Worm (Caenorhabditis elegans) whole organism, L2 larva: Measurements from ENCODE around the gene sod-3.

Experiments
- C34F6.9 ChIP-seq: fragments of 150-350 bp; optimal IDR thresholded peaks from 2 replicates; lab custom pipeline; 2014; ENCODE audit warnings: missing biosample characterization, missing genetic modification characterization
- F13H6.1 ChIP-seq: sonication (generic microtip); optimal IDR thresholded peaks from 2 replicates; lab custom pipeline; 2016; ENCODE audit warnings: missing genetic modification characterization, missing compliant biosample characterization
- R02D3.7 ChIP-seq: fragments of 150-350 bp; optimal IDR thresholded peaks from 2 replicates; lab custom pipeline; 2014; ENCODE audit warnings: missing biosample characterization, missing genetic modification characterization
- alr-1 ChIP-seq: fragments of 150-350 bp; optimal IDR thresholded peaks from 2 replicates; lab custom pipeline; 2014; ENCODE audit warnings: missing biosample characterization, missing genetic modification characterization
- aly-2 ChIP-seq: fragments of 150-350 bp; optimal IDR thresholded peaks from 2 replicates; lab custom pipeline; 2014; ENCODE audit warnings: missing biosample characterization, missing genetic modification characterization
- ama-1 ChIP-seq: fragments of 150-350 bp; optimal IDR thresholded peaks from 2 replicates; lab custom pipeline; 2018; ENCODE audit warnings: inconsistent platforms
- blmp-1 ChIP-seq: sonication (generic microtip); optimal IDR thresholded peaks from 2 replicates; lab custom pipeline; 2017; ENCODE audit warnings: missing genetic modification characterization, mild to moderate bottlenecking, missing compliant biosample characterization, antibody characterized with exemption, moderate library complexity; ENCODE audit not compliant: insufficient read depth
- ceh-16 ChIP-seq: fragments of 150-350 bp; optimal IDR thresholded peaks from 2 replicates; lab custom pipeline; 2014; ENCODE audit warnings: missing biosample characterization, missing genetic modification characterization
- ceh-82 ChIP-seq: fragments of 150-350 bp; optimal IDR thresholded peaks from 2 replicates; lab custom pipeline; 2014; ENCODE audit warnings: missing biosample characterization, missing genetic modification characterization
- crh-2 ChIP-seq: sonication (generic microtip); optimal IDR thresholded peaks from 2 replicates; lab custom pipeline; 2017; ENCODE audit warnings: missing biosample characterization, missing genetic modification characterization
- dmd-4 ChIP-seq: sonication (generic microtip); optimal IDR thresholded peaks from 2 replicates; lab custom pipeline; 2017; ENCODE audit warnings: missing biosample characterization, missing genetic modification characterization
- elt-1 ChIP-seq: fragments of 150-350 bp; optimal IDR thresholded peaks from 2 replicates; lab custom pipeline; 2014; ENCODE audit warnings: missing biosample characterization, missing genetic modification characterization
- elt-3 ChIP-seq: sonication (generic microtip); optimal IDR thresholded peaks from 2 replicates; lab custom pipeline; 2017; ENCODE audit warnings: missing biosample characterization, missing genetic modification characterization
- fos-1 ChIP-seq: fragments of 150-350 bp; optimal IDR thresholded peaks from 2 replicates; lab custom pipeline; 2014; ENCODE audit warnings: missing biosample characterization, missing genetic modification characterization
- gmeb-1 ChIP-seq: fragments of 150-350 bp; optimal IDR thresholded peaks from 2 replicates; lab custom pipeline; 2014; ENCODE audit warnings: missing biosample characterization, missing genetic modification characterization
- lin-11 ChIP-seq: fragments of 150-350 bp; sonication (generic microtip); optimal IDR thresholded peaks from 2 replicates; lab custom pipeline; 2014; ENCODE audit warnings: missing biosample characterization, missing genetic modification characterization, inconsistent platforms, mixed read lengths
- lin-39 ChIP-seq: fragments of 150-350 bp; optimal IDR thresholded peaks from 2 replicates; lab custom pipeline; 2014; ENCODE audit warnings: missing biosample characterization, missing genetic modification reagents, missing genetic modification characterization
- lsy-2 ChIP-seq, 2 experiments: fragments of 150-350 bp in 1 of 2; sonication (generic microtip) in 1 of 2; optimal IDR thresholded peaks; 2 replicates each; lab custom pipeline; 2014 to 2017; ENCODE audit warnings: missing biosample characterization in 2 of 2, missing genetic modification characterization in 2 of 2
- mab-5 ChIP-seq: fragments of 150-350 bp; optimal IDR thresholded peaks from 2 replicates; lab custom pipeline; 2014; ENCODE audit warnings: missing biosample characterization, missing genetic modification characterization
- mbf-1 ChIP-seq: sonication (generic microtip); optimal IDR thresholded peaks from 2 replicates; lab custom pipeline; 2017; ENCODE audit warnings: missing biosample characterization, missing genetic modification characterization
- mdl-1 ChIP-seq, 2 experiments: fragments of 150-350 bp in 1 of 2; sonication (generic microtip) in 1 of 2; optimal IDR thresholded peaks; 2 replicates each; lab custom pipeline; 2017; ENCODE audit warnings: missing biosample characterization in 2 of 2, missing genetic modification characterization in 2 of 2
- nhr-12 ChIP-seq: fragments of 150-350 bp; optimal IDR thresholded peaks from 2 replicates; lab custom pipeline; 2014; ENCODE audit warnings: missing biosample characterization, missing genetic modification characterization
- nhr-129 ChIP-seq: fragments of 150-350 bp; optimal IDR thresholded peaks from 2 replicates; lab custom pipeline; 2014; ENCODE audit warnings: missing biosample characterization, missing genetic modification characterization
- nhr-21 ChIP-seq: fragments of 150-350 bp; optimal IDR thresholded peaks from 2 replicates; lab custom pipeline; 2014; ENCODE audit warnings: missing biosample characterization, missing genetic modification characterization
- nhr-23 ChIP-seq: fragments of 150-350 bp; optimal IDR thresholded peaks from 2 replicates; lab custom pipeline; 2014; ENCODE audit warnings: missing biosample characterization, missing genetic modification reagents, missing genetic modification characterization
- nhr-237 ChIP-seq: fragments of 150-350 bp; optimal IDR thresholded peaks from 2 replicates; lab custom pipeline; 2014; ENCODE audit warnings: missing biosample characterization, missing genetic modification characterization
- nhr-25 ChIP-seq: fragments of 150-350 bp; sonication (generic microtip); optimal IDR thresholded peaks from 3 replicates; lab custom pipeline; 2014; ENCODE audit warnings: missing biosample characterization, missing genetic modification characterization
- nhr-6 ChIP-seq: fragments of 150-350 bp; optimal IDR thresholded peaks from 2 replicates; lab custom pipeline; 2014; ENCODE audit warnings: missing biosample characterization, missing genetic modification characterization
- nhr-77 ChIP-seq: fragments of 150-350 bp; optimal IDR thresholded peaks from 2 replicates; lab custom pipeline; 2014; ENCODE audit warnings: missing biosample characterization, missing genetic modification characterization
- peb-1 ChIP-seq: fragments of 150-350 bp; optimal IDR thresholded peaks from 2 replicates; lab custom pipeline; 2014; ENCODE audit warnings: missing biosample characterization, missing genetic modification characterization
- sem-4 ChIP-seq: fragments of 150-350 bp; optimal IDR thresholded peaks from 2 replicates; lab custom pipeline; 2014; ENCODE audit warnings: missing biosample characterization, missing genetic modification reagents, missing genetic modification characterization
- skn-1 ChIP-seq: sonication (generic microtip); optimal IDR thresholded peaks from 2 replicates; lab custom pipeline; 2017; ENCODE audit warnings: missing biosample characterization, missing genetic modification characterization
- sma-3 ChIP-seq: sonication (generic microtip); optimal IDR thresholded peaks from 2 replicates; lab custom pipeline; 2016; ENCODE audit warnings: missing genetic modification reagents, missing genetic modification characterization, missing compliant biosample characterization
- sma-9 ChIP-seq, 2 experiments: fragments of 150-350 bp in 1 of 2; sonication (generic microtip) in 1 of 2; optimal IDR thresholded peaks; 2 replicates each; lab custom pipeline; 2014 to 2016; ENCODE audit warnings: missing genetic modification characterization in 2 of 2, mild to moderate bottlenecking in 1 of 2, missing biosample characterization in 1 of 2, missing compliant biosample characterization in 1 of 2, missing genetic modification reagents in 1 of 2, moderate library complexity in 1 of 2
- snpc-4 ChIP-seq: fragments of 150-350 bp; optimal IDR thresholded peaks from 2 replicates; lab custom pipeline; 2014; ENCODE audit warnings: missing biosample characterization, missing genetic modification characterization
- unc-39 ChIP-seq: fragments of 150-350 bp; optimal IDR thresholded peaks from 2 replicates; lab custom pipeline; 2014; ENCODE audit warnings: missing biosample characterization, missing genetic modification characterization
- unc-55 ChIP-seq: fragments of 150-350 bp; sonication (generic microtip); optimal IDR thresholded peaks from 3 replicates; lab custom pipeline; 2014; ENCODE audit warnings: missing biosample characterization, missing genetic modification reagents, missing genetic modification characterization
- unc-62 ChIP-seq: fragments of 150-350 bp; optimal IDR thresholded peaks from 2 replicates; lab custom pipeline; 2014; ENCODE audit warnings: missing biosample characterization, missing genetic modification reagents, missing genetic modification characterization
- zag-1 ChIP-seq: fragments of 150-350 bp; optimal IDR thresholded peaks from 2 replicates; lab custom pipeline; 2014; ENCODE audit warnings: missing biosample characterization, missing genetic modification characterization
- ztf-11 ChIP-seq: sonication (generic microtip); optimal IDR thresholded peaks from 2 replicates; lab custom pipeline; 2017; ENCODE audit warnings: missing biosample characterization, missing genetic modification characterization
- ztf-4 ChIP-seq: fragments of 150-350 bp; optimal IDR thresholded peaks from 2 replicates; lab custom pipeline; 2014; ENCODE audit warnings: missing biosample characterization, missing genetic modification characterization

Gene sod-3

DNA sequence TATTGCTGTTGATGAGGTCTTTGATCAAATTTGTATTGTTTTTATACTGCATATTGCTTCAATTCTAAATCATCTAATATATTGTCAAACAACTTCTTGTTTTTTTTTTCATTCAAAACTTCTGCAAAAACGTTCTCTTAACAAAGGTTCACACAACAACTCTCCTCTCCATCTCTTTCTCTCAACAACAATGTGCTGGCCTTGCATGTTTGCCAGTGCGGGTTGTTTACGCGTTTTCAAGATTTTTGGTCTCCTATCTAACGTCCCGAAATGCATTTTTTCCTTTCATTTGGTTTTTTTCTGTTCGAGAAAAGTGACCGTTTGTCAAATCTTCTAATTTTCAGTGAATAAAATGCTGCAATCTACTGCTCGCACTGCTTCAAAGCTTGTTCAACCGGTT, at the start of gene sod-3:
Gene sod-3 (plus strand): TSS at position 338 of the 400 bp plus-strand sequence.
- TF ChIP-seq lsy-2 (tag; optimal IDR thresholded peaks at IDR 0.05; lab: Kevin White, UChicago) = no peak
- no peak for TF ChIP-seq unc-55 (GFP tag; lab: Kevin White, UChicago)
- TF ChIP-seq nhr-21 (tag; lab: Kevin White, UChicago) = no peak
- no peak for TF ChIP-seq mab-5 (tag; lab: Kevin White, UChicago)
- TF ChIP-seq R02D3.7 (tag; lab: Kevin White, UChicago) = no peak
- no peak for TF ChIP-seq ama-1
- no peak for TF ChIP-seq nhr-237 (tag; lab: Kevin White, UChicago)
- no peak for TF ChIP-seq skn-1 (tag; lab: Kevin White, UChicago)
- no peak for TF ChIP-seq fos-1 (tag; lab: Kevin White, UChicago)

ce11 chrX:17042946-17043345, 49.6 kb upstream of the sod-3 start, which contains the start of gene F35B3.7:
Gene F35B3.7, minus strand, starts transcription at chrX:17043078.
- TF ChIP-seq nhr-6 (tag; lab: Kevin White, UChicago) (no peak), alr-1 (tag; lab: Kevin White, UChicago) (no peak), mdl-1 (tag; optimal IDR thresholded peaks at IDR 0.05; lab: Kevin White, UChicago) (no peak), aly-2 (tag; lab: Kevin White, UChicago) (no peak), lsy-2 (tag; optimal IDR thresholded peaks at IDR 0.05; lab: Kevin White, UChicago) (no peak), blmp-1 (tag; lab: Kevin White, UChicago) (no peak), crh-2 (tag; lab: Kevin White, UChicago) (no peak), gmeb-1 (tag; lab: Kevin White, UChicago) (no peak), nhr-21 (tag; lab: Kevin White, UChicago) (no peak), ceh-16 (no peak), ztf-4 (no peak), unc-62 (GFP tag; lab: Kevin White, UChicago) (no peak), nhr-129 (tag; lab: Kevin White, UChicago) (peak; percentile 72), lin-39 (tag; lab: Kevin White, UChicago) (no peak), nhr-12 (no peak), peb-1 (tag; lab: Kevin White, UChicago) (no peak), ama-1 (no peak), fos-1 (tag; lab: Kevin White, UChicago) (no peak), sma-3 (GFP tag; lab: Kevin White, UChicago) (no peak), sma-9 (GFP tag; optimal IDR thresholded peaks at IDR 0.05; lab: Kevin White, UChicago) (peak; percentile 42), sma-9 (tag; optimal IDR thresholded peaks at IDR 0.05; lab: Kevin White, UChicago) (no peak), zag-1 (tag; lab: Kevin White, UChicago) (no peak), lin-11 (no peak), nhr-77 (tag; lab: Kevin White, UChicago) (no peak), skn-1 (tag; lab: Kevin White, UChicago) (no peak), C34F6.9 (tag; lab: Kevin White, UChicago) (peak; percentile 5), ceh-82 (no peak), dmd-4 (tag; lab: Kevin White, UChicago) (no peak), nhr-23 (no peak), unc-39 (tag; lab: Kevin White, UChicago) (no peak), nhr-25 (tag; lab: Kevin White, UChicago) (no peak), F13H6.1 (peak; percentile 61)

DNA sequence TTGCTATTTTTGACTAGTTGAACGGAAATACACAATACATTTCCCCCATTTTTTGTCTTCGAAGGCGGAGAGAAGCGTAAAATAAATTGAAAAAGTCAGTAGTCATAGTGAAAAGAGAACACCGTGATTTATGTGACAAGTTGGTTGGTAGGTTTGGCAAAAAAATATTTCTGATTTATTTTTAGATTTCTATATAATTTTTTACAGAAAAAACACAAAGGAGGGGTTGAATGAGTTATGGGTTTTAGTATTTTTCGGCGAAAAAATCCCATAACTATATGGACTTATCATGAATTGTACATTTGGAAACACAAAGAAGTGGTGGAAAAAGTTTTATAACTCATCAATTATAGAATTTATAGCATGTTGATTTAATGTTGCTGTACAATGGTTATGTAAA, 47.0 kb upstream of the sod-3 start, which contains the start of gene C30G4.2:
Gene C30G4.2 (minus strand): TSS at position 101 of the 400 bp plus-strand sequence.
- TF ChIP-seq aly-2 (tag; lab: Kevin White, UChicago) = no peak
- no peak for TF ChIP-seq ceh-16
- no peak for TF ChIP-seq dmd-4 (tag; lab: Kevin White, UChicago)
- TF ChIP-seq unc-39 (tag; lab: Kevin White, UChicago) = no peak
- TF ChIP-seq nhr-237 (tag; lab: Kevin White, UChicago) = no peak

DNA sequence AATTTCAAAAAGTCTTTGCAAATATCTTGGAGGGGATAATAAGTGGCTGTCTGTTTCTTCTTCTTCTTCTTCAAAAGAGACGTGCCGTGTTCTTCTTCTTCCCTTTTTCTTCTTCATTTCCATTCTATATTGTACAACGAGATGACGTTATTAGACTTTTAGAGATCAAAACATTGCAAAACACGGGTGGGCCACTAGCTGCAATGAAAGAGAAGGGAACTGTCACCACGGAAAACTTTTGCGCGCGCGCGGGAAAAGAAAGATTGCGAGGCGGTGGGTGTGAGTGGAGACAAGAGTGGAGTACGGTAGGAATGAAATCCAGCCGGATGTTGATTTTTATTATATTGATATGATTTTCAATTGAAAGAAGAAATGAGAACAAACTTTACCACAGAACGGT, 38.4 kb upstream of the sod-3 start:
- TF ChIP-seq sma-3 (GFP tag; lab: Kevin White, UChicago) (peak; percentile 37), nhr-25 (tag; lab: Kevin White, UChicago) (peak; percentile 24), ztf-11 (tag; lab: Kevin White, UChicago) (no peak), sma-9 (GFP tag; optimal IDR thresholded peaks at IDR 0.05; lab: Kevin White, UChicago) (peak; percentile 49), sma-9 (tag; optimal IDR thresholded peaks at IDR 0.05; lab: Kevin White, UChicago) (no peak), elt-1 (tag; lab: Kevin White, UChicago) (no peak), elt-3 (tag; lab: Kevin White, UChicago) (no peak), sem-4 (no peak), lsy-2 (tag; optimal IDR thresholded peaks at IDR 0.05; lab: Kevin White, UChicago) (no peak), nhr-21 (tag; lab: Kevin White, UChicago) (peak; percentile 47), nhr-12 (no peak), mbf-1 (tag; lab: Kevin White, UChicago) (no peak), unc-62 (GFP tag; lab: Kevin White, UChicago) (no peak), blmp-1 (tag; lab: Kevin White, UChicago) (peak; percentile 60), nhr-77 (tag; lab: Kevin White, UChicago) (no peak), snpc-4 (no peak), ceh-16 (no peak)
